Fruit fly (Drosophila melanogaster) whole organism, adult: ENCODE results near the gene ATPsynB.

ENCODE experiments used
- CG11617 ChIP-seq: fragments of 200-800 bp; sonication (Bioruptor generic); optimal IDR thresholded peaks from 2 replicates; lab custom pipeline; 2017; ENCODE audit warnings: mild to moderate bottlenecking, missing biosample characterization, missing genetic modification reagents, missing genetic modification characterization
- CG12768 ChIP-seq: fragments of 200-800 bp; sonication (Bioruptor generic); optimal IDR thresholded peaks from 2 replicates; lab custom pipeline; 2017; ENCODE audit warnings: missing biosample characterization, missing genetic modification characterization, mild to moderate bottlenecking, moderate library complexity, missing genetic modification reagents
- CG14711 ChIP-seq: fragments of 200-800 bp; sonication (Bioruptor generic); optimal IDR thresholded peaks from 2 replicates; lab custom pipeline; 2018; ENCODE audit warnings: missing biosample characterization, mild to moderate bottlenecking, missing genetic modification characterization, moderate library complexity
- CG1620 ChIP-seq: fragments of 200-800 bp; sonication (Bioruptor generic); optimal IDR thresholded peaks from 2 replicates; lab custom pipeline; 2016; ENCODE audit warnings: missing biosample characterization, missing genetic modification characterization
- CG33017 ChIP-seq: fragments of 200-800 bp; sonication (Bioruptor generic); optimal IDR thresholded peaks from 2 replicates; lab custom pipeline; 2018; ENCODE audit warnings: missing biosample characterization, mild to moderate bottlenecking, missing genetic modification characterization, moderate library complexity
- CG5204 ChIP-seq: fragments of 200-800 bp; sonication (Bioruptor generic); optimal IDR thresholded peaks from 2 replicates; lab custom pipeline; 2016; ENCODE audit warnings: missing biosample characterization, missing genetic modification characterization
- CG7045 ChIP-seq: fragments of 200-800 bp; sonication (Bioruptor generic); optimal IDR thresholded peaks from 2 replicates; lab custom pipeline; 2017; ENCODE audit warnings: missing biosample characterization, mild to moderate bottlenecking, missing genetic modification characterization
- CG7101 ChIP-seq: fragments of 200-800 bp; sonication (Bioruptor generic); optimal IDR thresholded peaks from 2 replicates; lab custom pipeline; 2018; ENCODE audit warnings: missing biosample characterization, mild to moderate bottlenecking, missing genetic modification characterization, moderate library complexity
- Clk ChIP-seq: fragments of 200-800 bp; sonication (Bioruptor generic); optimal IDR thresholded peaks from 2 replicates; lab custom pipeline; 2017; ENCODE audit warnings: missing biosample characterization, missing genetic modification characterization
- Hr96 ChIP-seq: fragments of 200-800 bp; sonication (Bioruptor generic); optimal IDR thresholded peaks from 2 replicates; lab custom pipeline; 2016; ENCODE audit warnings: missing biosample characterization, missing genetic modification characterization
- Mnt ChIP-seq: fragments of 200-800 bp; sonication (Bioruptor generic); optimal IDR thresholded peaks from 2 replicates; lab custom pipeline; 2016; ENCODE audit warnings: missing biosample characterization, mild to moderate bottlenecking, missing genetic modification characterization
- bab1 ChIP-seq: fragments of 200-800 bp; sonication (Bioruptor generic); optimal IDR thresholded peaks from 3 replicates; lab custom pipeline; 2019; ENCODE audit warnings: missing biosample characterization, mild to moderate bottlenecking, missing genetic modification characterization, moderate library complexity
- cic ChIP-seq: fragments of 200-800 bp; sonication (Bioruptor generic); optimal IDR thresholded peaks from 2 replicates; lab custom pipeline; 2017; ENCODE audit warnings: missing biosample characterization, mild to moderate bottlenecking, missing genetic modification characterization, moderate library complexity
- cnc ChIP-seq, 2 experiments: fragments of >200 bp; optimal IDR thresholded peaks; 2 replicates each; lab custom pipeline; 2017
- kay ChIP-seq: fragments of 200-800 bp; sonication (Bioruptor generic); peaks from one replicate; lab custom pipeline; 2016; ENCODE audit warnings: missing biosample characterization, missing genetic modification characterization, borderline replicate concordance
- ovo ChIP-seq: fragments of 200-800 bp; sonication (Bioruptor generic); optimal IDR thresholded peaks from 2 replicates; lab custom pipeline; 2016; ENCODE audit warnings: missing biosample characterization, missing genetic modification characterization
- pad ChIP-seq: fragments of 200-800 bp; sonication (Bioruptor generic); optimal IDR thresholded peaks from 3 replicates; lab custom pipeline; 2017; ENCODE audit warnings: missing biosample characterization, missing genetic modification characterization, mild to moderate bottlenecking, moderate library complexity, missing genetic modification reagents
- tj ChIP-seq: fragments of 200-800 bp; sonication (Bioruptor generic); optimal IDR thresholded peaks from 3 replicates; lab custom pipeline; 2017; ENCODE audit warnings: missing biosample characterization, mild to moderate bottlenecking, missing genetic modification characterization, moderate library complexity
- toe ChIP-seq: fragments of 200-800 bp; sonication (Bioruptor generic); optimal IDR thresholded peaks from 2 replicates; lab custom pipeline; 2016; ENCODE audit warnings: missing biosample characterization, missing genetic modification characterization

Gene ATPsynB

dm6 chr3L:9767636-9768358 is 38.0 kb downstream of the ATPsynB start:
- TF ChIP-seq Hr96 (no peak), kay (GFP tag; lab: Kevin White, UChicago) (peak; percentile 47), CG7045 (peak; percentile 23)

- TF ChIP-seq Clk = no peak
- no peak for TF ChIP-seq CG33017 (tag; lab: Kevin White, UChicago)
- TF ChIP-seq CG14711 (tag; lab: Kevin White, UChicago) = no peak
- TF ChIP-seq CG5204 (GFP tag; lab: Kevin White, UChicago) = no peak
Observed at dm6 chr3L:9768385-9768784, 38.6 kb downstream of the ATPsynB start.

dm6 chr3L:9775728-9776127 is 45.9 kb downstream of the ATPsynB start:
- TF ChIP-seq CG7101 (tag; lab: Kevin White, UChicago) (no peak), ovo (GFP tag; lab: Kevin White, UChicago) (no peak), bab1 (GFP tag; lab: Kevin White, UChicago) (no peak), toe (no peak), tj (GFP tag; lab: Kevin White, UChicago) (no peak), Mnt (GFP tag; lab: Kevin White, UChicago) (no peak), CG33017 (tag; lab: Kevin White, UChicago) (no peak), CG5204 (GFP tag; lab: Kevin White, UChicago) (no peak), pad (GFP tag; lab: Kevin White, UChicago) (no peak), cnc (optimal IDR thresholded peaks at IDR 0.05; lab: Kevin White, UChicago) (no peak), Hr96 (no peak), CG14711 (tag; lab: Kevin White, UChicago) (no peak), CG7045 (no peak), Clk (no peak), CG12768 (no peak), CG11617 (GFP tag; lab: Kevin White, UChicago) (no peak), kay (GFP tag; lab: Kevin White, UChicago) (no peak), cic (no peak), CG1620 (GFP tag; lab: Kevin White, UChicago) (no peak)

dm6 chr3L:9776804-9777393 is 47.1 kb downstream of the ATPsynB start:
- no peak for TF ChIP-seq CG12768
- TF ChIP-seq Clk = no peak
- TF ChIP-seq CG11617 (GFP tag; lab: Kevin White, UChicago) = no peak
- no peak for TF ChIP-seq cic
- no peak for TF ChIP-seq pad (GFP tag; lab: Kevin White, UChicago)
